Fruit fly (Drosophila melanogaster) whole organism, embryonic: ENCODE results near the gene cindr.

Source experiments
- Aef1 ChIP-seq: fragments of 200-800 bp; sonication (Bioruptor generic); IDR thresholded peaks from 3 replicates; pipeline ENCODE4 v1.3.6; 2022; ENCODE audit warnings: missing biosample characterization, missing genetic modification characterization
- CG10462 ChIP-seq: fragments of 200-800 bp; sonication (Bioruptor generic); optimal IDR thresholded peaks from 2 replicates; lab custom pipeline; 2016; ENCODE audit warnings: missing biosample characterization, missing genetic modification characterization
- CG10565 ChIP-seq: fragments of 200-800 bp; sonication (Bioruptor generic); optimal IDR thresholded peaks from 3 replicates; lab custom pipeline; 2016; ENCODE audit warnings: missing biosample characterization, mild to moderate bottlenecking, missing genetic modification characterization
- CG11695 ChIP-seq: fragments of 200-800 bp; sonication (Bioruptor generic); IDR thresholded peaks from 3 replicates; pipeline ENCODE4 v1.3.6; 2022; ENCODE audit warnings: missing biosample characterization, missing genetic modification characterization
- CG12659 ChIP-seq: fragments of 200-800 bp; sonication (Bioruptor generic); optimal IDR thresholded peaks from 3 replicates; lab custom pipeline; 2017; ENCODE audit warnings: mild to moderate bottlenecking, missing biosample characterization, missing genetic modification reagents, missing genetic modification characterization
- CG12769 ChIP-seq: fragments of 200-800 bp; sonication (Bioruptor generic); optimal IDR thresholded peaks from 2 replicates; lab custom pipeline; 2019; ENCODE audit warnings: missing biosample characterization, mild to moderate bottlenecking, missing genetic modification characterization, moderate library complexity
- CG14050 ChIP-seq: fragments of 200-800 bp; sonication (Bioruptor generic); IDR thresholded peaks from 3 replicates; pipeline ENCODE4 v1.3.6; 2022; ENCODE audit warnings: missing biosample characterization, missing genetic modification characterization
- CG15269 ChIP-seq: fragments of 200-800 bp; sonication (Bioruptor generic); optimal IDR thresholded peaks from 2 replicates; lab custom pipeline; 2018; ENCODE audit warnings: missing biosample characterization, mild to moderate bottlenecking, missing genetic modification characterization, moderate library complexity
- CG15479 ChIP-seq: fragments of 200-800 bp; sonication (Bioruptor generic); optimal IDR thresholded peaks from 3 replicates; lab custom pipeline; 2019; ENCODE audit warnings: missing biosample characterization, mild to moderate bottlenecking, missing genetic modification characterization, moderate library complexity
- CG16863 ChIP-seq: fragments of 200-800 bp; sonication (Bioruptor generic); optimal IDR thresholded peaks from 3 replicates; lab custom pipeline; 2016; ENCODE audit warnings: missing biosample characterization, missing genetic modification characterization
- CG17359 ChIP-seq: fragments of 200-800 bp; sonication (Bioruptor generic); optimal IDR thresholded peaks from 3 replicates; lab custom pipeline; 2018; ENCODE audit warnings: missing biosample characterization, mild to moderate bottlenecking, missing genetic modification characterization, moderate library complexity
- CG17385 ChIP-seq: fragments of 200-800 bp; sonication (Bioruptor generic); optimal IDR thresholded peaks from 3 replicates; lab custom pipeline; 2018; ENCODE audit warnings: missing biosample characterization, mild to moderate bottlenecking, missing genetic modification characterization
- CG18011 ChIP-seq: fragments of 200-800 bp; sonication (Bioruptor generic); optimal IDR thresholded peaks from 2 replicates; lab custom pipeline; 2017; ENCODE audit warnings: missing biosample characterization, missing genetic modification characterization, mild to moderate bottlenecking, moderate library complexity, missing genotype
- CG18476 ChIP-seq: fragments of 200-800 bp; sonication (Bioruptor generic); optimal IDR thresholded peaks from 2 replicates; lab custom pipeline; 2016; ENCODE audit warnings: missing biosample characterization, mild to moderate bottlenecking, missing genetic modification characterization
- CG3281 ChIP-seq: fragments of 200-800 bp; sonication (Bioruptor generic); optimal IDR thresholded peaks from 3 replicates; lab custom pipeline; 2017; ENCODE audit warnings: missing biosample characterization, mild to moderate bottlenecking, missing genetic modification characterization
- CG3726 ChIP-seq: fragments of 200-800 bp; sonication (Bioruptor generic); IDR thresholded peaks from 3 replicates; pipeline ENCODE4, ENCODE4 v1.3.6; 2022; ENCODE audit warnings: missing biosample characterization, missing genetic modification characterization
- CG4854 ChIP-seq: fragments of 200-800 bp; sonication (Bioruptor generic); optimal IDR thresholded peaks from 2 replicates; lab custom pipeline; 2016; ENCODE audit warnings: missing biosample characterization, missing genetic modification characterization, inconsistent platforms
- CG6689 ChIP-seq: fragments of 200-800 bp; sonication (Bioruptor generic); IDR thresholded peaks from 2 replicates; pipeline ENCODE4 v1.3.6; 2022; ENCODE audit warnings: missing biosample characterization, missing genetic modification characterization
- CG7839 ChIP-seq: fragments of 200-800 bp; sonication (Bioruptor generic); optimal IDR thresholded peaks from 3 replicates; lab custom pipeline; 2018; ENCODE audit warnings: missing biosample characterization, mild to moderate bottlenecking, missing genetic modification characterization, moderate library complexity
- CG8089 ChIP-seq: fragments of 200-800 bp; sonication (Bioruptor generic); optimal IDR thresholded peaks from 3 replicates; lab custom pipeline; 2016; ENCODE audit warnings: missing biosample characterization, missing genetic modification characterization
- CG8478 ChIP-seq: fragments of >200 bp; optimal IDR thresholded peaks from 2 replicates; lab custom pipeline; 2018
- CG9215 ChIP-seq: fragments of 200-800 bp; sonication (Bioruptor generic); IDR thresholded peaks from 2 replicates; pipeline ENCODE4 v1.3.6; 2022; ENCODE audit warnings: missing biosample characterization, missing genetic modification characterization
- CG9437 ChIP-seq: fragments of 200-800 bp; sonication (Bioruptor generic); optimal IDR thresholded peaks from 2 replicates; lab custom pipeline; 2018; ENCODE audit warnings: missing biosample characterization, mild to moderate bottlenecking, missing genetic modification characterization
- Ets65A ChIP-seq: fragments of 200-800 bp; sonication (Bioruptor generic); peaks from one replicate; lab custom pipeline; 2016; ENCODE audit warnings: missing biosample characterization, missing genetic modification characterization
- Med ChIP-seq: fragments of 200-800 bp; sonication (Bioruptor generic); peaks from one replicate; lab custom pipeline; 2016; ENCODE audit warnings: missing biosample characterization, missing genetic modification characterization, mild to moderate bottlenecking, inconsistent platforms, moderate library complexity
- NC2α ChIP-seq: fragments of 200-800 bp; sonication (Bioruptor generic); optimal IDR thresholded peaks from 2 replicates; lab custom pipeline; 2016; ENCODE audit warnings: missing biosample characterization, missing genetic modification characterization
- Opbp ChIP-seq: fragments of 200-800 bp; sonication (Bioruptor generic); IDR thresholded peaks from 3 replicates; pipeline ENCODE4 v1.3.6; 2022; ENCODE audit warnings: missing biosample characterization, missing genetic modification characterization; ENCODE audit not compliant: partially characterized antibody
- Poxn ChIP-seq: fragments of 200-800 bp; sonication (Bioruptor generic); IDR thresholded peaks from 2 replicates; pipeline ENCODE4 v1.3.6; 2022; ENCODE audit warnings: missing biosample characterization, missing genetic modification characterization
- Ravus ChIP-seq: fragments of 200-800 bp; sonication (Bioruptor generic); IDR thresholded peaks from 2 replicates; pipeline ENCODE4 v1.3.6; 2022; ENCODE audit warnings: missing biosample characterization, missing genetic modification characterization
- Scr ChIP-seq: fragments of 200-800 bp; sonication (Bioruptor generic); IDR thresholded peaks from 2 replicates; pipeline ENCODE4 v1.3.6; 2022; ENCODE audit warnings: missing biosample characterization, missing genetic modification characterization; ENCODE audit not compliant: partially characterized antibody
- Side ChIP-seq: fragments of 200-800 bp; sonication (Bioruptor generic); optimal IDR thresholded peaks from 2 replicates; lab custom pipeline; 2016; ENCODE audit warnings: missing biosample characterization, missing genetic modification characterization
- Sox102F ChIP-seq: fragments of 200-800 bp; sonication (Bioruptor generic); optimal IDR thresholded peaks from 2 replicates; lab custom pipeline; 2018; ENCODE audit warnings: missing biosample characterization, mild to moderate bottlenecking, missing genetic modification characterization, moderate library complexity
- Trl ChIP-seq, 3 experiments: fragments of >200 bp in 2 of 3; fragments of 200-800 bp in 1 of 3; sonication (Bioruptor generic) in 1 of 3; optimal IDR thresholded peaks; 2 replicates in 1 of 3; 3 replicates in 2 of 3; lab custom pipeline; 2016 to 2017; ENCODE audit warnings: missing biosample characterization in 1 of 3, missing genetic modification characterization in 1 of 3
- chinmo ChIP-seq: fragments of 200-800 bp; sonication (Bioruptor generic); IDR thresholded peaks from 4 replicates; pipeline ENCODE4 v1.3.6; 2022; ENCODE audit warnings: missing biosample characterization, missing genetic modification characterization; ENCODE audit not compliant: partially characterized antibody
- dmrt99B ChIP-seq: fragments of 200-800 bp; sonication (Bioruptor generic); optimal IDR thresholded peaks from 2 replicates; lab custom pipeline; 2018; ENCODE audit warnings: missing biosample characterization, mild to moderate bottlenecking, missing genetic modification characterization, moderate library complexity
- emc ChIP-seq: fragments of 200-800 bp; sonication (Bioruptor generic); optimal IDR thresholded peaks from 2 replicates; lab custom pipeline; 2016; ENCODE audit warnings: missing biosample characterization, missing genetic modification characterization
- gsb-n ChIP-seq: fragments of 200-800 bp; sonication (Bioruptor generic); optimal IDR thresholded peaks from 3 replicates; lab custom pipeline; 2018; ENCODE audit warnings: missing biosample characterization, mild to moderate bottlenecking, missing genetic modification characterization
- pros ChIP-seq: fragments of 200-800 bp; sonication (Bioruptor generic); optimal IDR thresholded peaks from 3 replicates; lab custom pipeline; 2019; ENCODE audit warnings: missing biosample characterization, mild to moderate bottlenecking, missing genetic modification characterization, moderate library complexity
- psq ChIP-seq: fragments of 200-800 bp; sonication (Bioruptor generic); optimal IDR thresholded peaks from 2 replicates; lab custom pipeline; 2017; ENCODE audit warnings: missing biosample characterization, missing genetic modification characterization
- row ChIP-seq: fragments of 200-800 bp; sonication (Bioruptor generic); IDR thresholded peaks from 3 replicates; pipeline ENCODE4 v1.3.6; 2022; ENCODE audit warnings: missing biosample characterization, missing genetic modification characterization
- sd ChIP-seq: fragments of 200-800 bp; sonication (Bioruptor generic); optimal IDR thresholded peaks from 3 replicates; lab custom pipeline; 2018; ENCODE audit warnings: missing biosample characterization, mild to moderate bottlenecking, missing genetic modification characterization, moderate library complexity
- sens ChIP-seq: fragments of 200-800 bp; sonication (Bioruptor generic); peaks from one replicate; lab custom pipeline; 2016; ENCODE audit warnings: missing biosample characterization, missing genetic modification characterization
- seq ChIP-seq: fragments of 200-800 bp; sonication (Bioruptor generic); IDR thresholded peaks from 2 replicates; pipeline ENCODE4 v1.3.6; 2022; ENCODE audit warnings: missing biosample characterization, missing genetic modification characterization
- sob ChIP-seq: fragments of 200-800 bp; sonication (Bioruptor generic); IDR thresholded peaks from 2 replicates; pipeline ENCODE4 v1.3.6; 2022; ENCODE audit warnings: missing biosample characterization, missing genetic modification characterization
- sr ChIP-seq: fragments of 200-800 bp; sonication (Bioruptor generic); IDR thresholded peaks from 3 replicates; pipeline ENCODE4 v1.3.6; 2022; ENCODE audit warnings: missing biosample characterization, missing genetic modification characterization
- stc ChIP-seq: fragments of 200-800 bp; sonication (Bioruptor generic); IDR thresholded peaks from 2 replicates; pipeline ENCODE4 v1.3.6; 2022; ENCODE audit warnings: missing biosample characterization, missing genetic modification characterization
- sug ChIP-seq: fragments of 200-800 bp; optimal IDR thresholded peaks from 2 replicates; lab custom pipeline; 2019; ENCODE audit warnings: missing biosample characterization, mild to moderate bottlenecking, missing genetic modification characterization, moderate library complexity
- tio ChIP-seq: fragments of 200-800 bp; sonication (Bioruptor generic); optimal IDR thresholded peaks from 2 replicates; lab custom pipeline; 2017; ENCODE audit warnings: missing biosample characterization, missing genetic modification characterization, inconsistent platforms
- tll ChIP-seq, 2 experiments: fragments of 200-800 bp in 1 of 2; fragments of >200 bp in 1 of 2; sonication (Bioruptor generic) in 1 of 2; optimal IDR thresholded peaks; 2 replicates each; lab custom pipeline; 2017 to 2019; ENCODE audit warnings: missing biosample characterization in 2 of 2, missing genetic modification characterization in 2 of 2, mild to moderate bottlenecking in 1 of 2, moderate library complexity in 1 of 2
- usp ChIP-seq: fragments of >200 bp; optimal IDR thresholded peaks from 2 replicates; lab custom pipeline; 2017; ENCODE audit warnings: missing biosample characterization, missing genetic modification characterization
- yki ChIP-seq: fragments of >200 bp; optimal IDR thresholded peaks from 3 replicates; lab custom pipeline; 2018

The cindr gene

dm6 chr3R:30803212-30803814 lies 5.1 kb upstream of the cindr start:
- peak; percentile 2 for TF ChIP-seq Med (GFP tag; lab: Kevin White, UChicago)
- no peak for TF ChIP-seq CG6689 (GFP tag; lab: Robert Waterston, UW)
- no peak for TF ChIP-seq CG3281 (GFP tag; lab: Kevin White, UChicago)
- 0 out of 4 replicates have a peak, but pooled peaks have one; percentile 27 for TF ChIP-seq chinmo (GFP tag; lab: Robert Waterston, UW)
- peak; percentile 80 for TF ChIP-seq CG12769
- no peak for TF ChIP-seq CG11695
- TF ChIP-seq CG10565 (GFP tag; lab: Kevin White, UChicago) = no peak
- TF ChIP-seq stc (GFP tag; lab: Robert Waterston, UW) = 0 out of 2 replicates have a peak, but pooled peaks have one; percentile 0
- no peak for TF ChIP-seq Poxn
- TF ChIP-seq emc (GFP tag; lab: Kevin White, UChicago) = no peak
- no peak for TF ChIP-seq Side (GFP tag; lab: Kevin White, UChicago)
- TF ChIP-seq sug (tag; lab: Kevin White, UChicago) = peak; percentile 92
- peak; percentile 93 for TF ChIP-seq CG15479
- TF ChIP-seq sd (tag; lab: Kevin White, UChicago) = peak; percentile 79
- TF ChIP-seq usp (GFP tag; lab: Kevin White, UChicago) = no peak
- TF ChIP-seq CG18476 = no peak
- no peak for TF ChIP-seq CG10462
- TF ChIP-seq CG17359 (tag; lab: Kevin White, UChicago) = no peak
- no peak for TF ChIP-seq row
- no peak for TF ChIP-seq CG18011 (GFP tag; lab: Kevin White, UChicago)
- TF ChIP-seq tio (GFP tag; lab: Kevin White, UChicago) = no peak
- TF ChIP-seq CG12659 (GFP tag; lab: Kevin White, UChicago) = no peak
- peak; percentile 62 for TF ChIP-seq CG8478 (lab: Kevin White, UChicago)
- no peak for TF ChIP-seq seq (GFP tag; lab: Robert Waterston, UW)
- no peak for TF ChIP-seq tll (GFP tag; optimal IDR thresholded peaks at IDR 0.05; lab: Kevin White, UChicago)
- peak; percentile 89 for TF ChIP-seq pros
- peak; percentile 55 for TF ChIP-seq sens
- TF ChIP-seq Sox102F (GFP tag; lab: Kevin White, UChicago) = no peak
- TF ChIP-seq CG3726 (GFP tag; lab: Robert Waterston, UW) = no peak
- no peak for TF ChIP-seq CG9437 (GFP tag; lab: Kevin White, UChicago)
- TF ChIP-seq CG8089 (GFP tag; lab: Kevin White, UChicago) = no peak
- no peak for TF ChIP-seq CG7839
- TF ChIP-seq Aef1 (GFP tag; lab: Robert Waterston, UW) = no peak
- TF ChIP-seq psq (GFP tag; lab: Kevin White, UChicago) = no peak
- TF ChIP-seq Trl (optimal IDR thresholded peaks at IDR 0.05; lab: Kevin White, UChicago) = peak; percentile 69 to 82
- TF ChIP-seq Trl (GFP tag; optimal IDR thresholded peaks at IDR 0.05; lab: Kevin White, UChicago) = no peak
- TF ChIP-seq sr (GFP tag; lab: Robert Waterston, UW) = no peak
- TF ChIP-seq CG17385 (GFP tag; lab: Kevin White, UChicago) = peak; percentile 57
- TF ChIP-seq sob (GFP tag; lab: Robert Waterston, UW) = no peak
- no peak for TF ChIP-seq CG15269 (tag; lab: Kevin White, UChicago)
- TF ChIP-seq CG4854 = no peak
- TF ChIP-seq gsb-n = no peak
- no peak for TF ChIP-seq CG9215
- TF ChIP-seq Opbp (GFP tag; lab: Robert Waterston, UW) = 0 out of 3 replicates have a peak, but pooled peaks have one; percentile 29
- TF ChIP-seq Ets65A (GFP tag; lab: Kevin White, UChicago) = peak; percentile 81
- no peak for TF ChIP-seq NC2α (GFP tag; lab: Kevin White, UChicago)
- TF ChIP-seq CG14050 = no peak
- TF ChIP-seq Scr (GFP tag; lab: Robert Waterston, UW) = no peak
- TF ChIP-seq yki = peak; percentile 40
- TF ChIP-seq Ravus = no peak
- no peak for TF ChIP-seq dmrt99B (tag; lab: Kevin White, UChicago)
- no peak for TF ChIP-seq CG16863 (GFP tag; lab: Kevin White, UChicago)
